Fruit fly (Drosophila melanogaster) whole organism, wandering third instar larva: ENCODE measurements around the gene mmy.
A peak's percentile ranks its signal among the peaks of the same experiment; 100 is the strongest.

Experiments
- Abd-B ChIP-seq: fragments of >200 bp; optimal IDR thresholded peaks from 2 replicates; lab custom pipeline; 2017; ENCODE audit warnings: missing biosample characterization, missing genetic modification characterization
- CG9705 ChIP-seq: fragments of 200-800 bp; sonication (Bioruptor generic); optimal IDR thresholded peaks from 2 replicates; lab custom pipeline; 2018; ENCODE audit warnings: missing biosample characterization, mild to moderate bottlenecking, missing genetic modification characterization
- CrebA ChIP-seq: fragments of 200-800 bp; sonication (Bioruptor generic); optimal IDR thresholded peaks from 2 replicates; lab custom pipeline; 2016; ENCODE audit warnings: missing biosample characterization, mild to moderate bottlenecking, missing genetic modification characterization, borderline replicate concordance
- Dif ChIP-seq: fragments of 200-275, 200-300 bp; sonication (Bioruptor generic); optimal IDR thresholded peaks from 2 replicates; lab custom pipeline; 2018; ENCODE audit warnings: missing biosample characterization, missing genetic modification characterization; ENCODE audit not compliant: partially characterized antibody
- GATAd ChIP-seq: sonication (Bioruptor generic); optimal IDR thresholded peaks from 2 replicates; lab custom pipeline; 2016; ENCODE audit warnings: missing biosample characterization, missing genetic modification characterization
- HLH106 ChIP-seq: fragments of 200-800 bp; optimal IDR thresholded peaks from 3 replicates; lab custom pipeline; 2019; ENCODE audit warnings: missing biosample characterization, mild to moderate bottlenecking, missing genetic modification characterization, moderate library complexity
- Hnf4 ChIP-seq: fragments of 200-800 bp; sonication (Bioruptor generic); optimal IDR thresholded peaks from 2 replicates; lab custom pipeline; 2016; ENCODE audit warnings: missing biosample characterization, mild to moderate bottlenecking, missing genetic modification characterization
- Hr78 ChIP-seq: fragments of >200 bp; optimal IDR thresholded peaks from 2 replicates; lab custom pipeline; 2017; ENCODE audit warnings: missing biosample characterization, missing genetic modification characterization
- Hr83 ChIP-seq: fragments of 200-300 bp; sonication (Bioruptor generic); optimal IDR thresholded peaks from 2 replicates; lab custom pipeline; 2016; ENCODE audit warnings: missing biosample characterization, mild to moderate bottlenecking, missing genetic modification characterization, moderate library complexity; ENCODE audit not compliant: poor library complexity, severe bottlenecking
- Jra ChIP-seq: sonication (Bioruptor generic); optimal IDR thresholded peaks from 2 replicates; lab custom pipeline; 2016; ENCODE audit warnings: missing biosample characterization, missing genetic modification characterization
- Myc ChIP-seq: fragments of >200 bp; optimal IDR thresholded peaks from 2 replicates; lab custom pipeline; 2017
- N ChIP-seq: fragments of >200 bp; optimal IDR thresholded peaks from 2 replicates; lab custom pipeline; 2018; ENCODE audit warnings: missing biosample characterization, missing external identifiers, missing genetic modification characterization
- OdsH ChIP-seq: fragments of 200-800 bp; sonication (Bioruptor generic); optimal IDR thresholded peaks from 2 replicates; lab custom pipeline; 2016; ENCODE audit warnings: missing biosample characterization, mild to moderate bottlenecking, missing genetic modification characterization
- Rel ChIP-seq, 2 experiments: fragments of 200-800 bp; sonication (Bioruptor generic) in 1 of 2; optimal IDR thresholded peaks; 2 replicates in 1 of 2; 3 replicates in 1 of 2; lab custom pipeline; 2016 to 2019; ENCODE audit warnings: mild to moderate bottlenecking in 2 of 2, missing biosample characterization in 2 of 2, missing genetic modification characterization in 2 of 2, moderate library complexity in 1 of 2
- Sp1 ChIP-seq: fragments of 200-800 bp; sonication (Bioruptor generic); optimal IDR thresholded peaks from 3 replicates; lab custom pipeline; 2019; ENCODE audit warnings: missing biosample characterization, mild to moderate bottlenecking, missing genetic modification characterization, moderate library complexity
- Vsx2 ChIP-seq: fragments of 200-300, 225-300 bp; sonication (Bioruptor generic); optimal IDR thresholded peaks from 2 replicates; lab custom pipeline; 2018; ENCODE audit warnings: missing biosample characterization, missing genetic modification characterization; ENCODE audit not compliant: partially characterized antibody
- br ChIP-seq: fragments of 200-800 bp; sonication (Bioruptor generic); optimal IDR thresholded peaks from 2 replicates; lab custom pipeline; 2016; ENCODE audit warnings: missing biosample characterization, missing genetic modification characterization
- brk ChIP-seq: fragments of 200-800 bp; sonication (Bioruptor generic); optimal IDR thresholded peaks from 2 replicates; lab custom pipeline; 2016; ENCODE audit warnings: missing biosample characterization, mild to moderate bottlenecking, missing genetic modification characterization
- dl ChIP-seq, 2 experiments: fragments of 175-275, 200-275 bp in 1 of 2; fragments of 200-275 bp in 1 of 2; sonication (Bioruptor generic); optimal IDR thresholded peaks; lab custom pipeline; 2018; ENCODE audit warnings: mild to moderate bottlenecking in 2 of 2, missing biosample characterization in 2 of 2, missing genetic modification characterization in 2 of 2, moderate library complexity in 2 of 2; ENCODE audit not compliant: partially characterized antibody in 2 of 2, insufficient read depth in 1 of 2
- dmrt93B ChIP-seq: fragments of 200-800 bp; sonication (Bioruptor generic); optimal IDR thresholded peaks from 2 replicates; lab custom pipeline; 2018; ENCODE audit warnings: missing biosample characterization, mild to moderate bottlenecking, missing genetic modification characterization
- dsf ChIP-seq: sonication (Bioruptor generic); optimal IDR thresholded peaks from 2 replicates; lab custom pipeline; 2016; ENCODE audit warnings: missing biosample characterization, missing genetic modification characterization, borderline replicate concordance
- foxo ChIP-seq, 2 experiments: fragments of 200-800 bp; sonication (Bioruptor generic); optimal IDR thresholded peaks; 2 replicates in 1 of 2; 3 replicates in 1 of 2; lab custom pipeline; 2016 to 2017; ENCODE audit warnings: missing biosample characterization in 2 of 2, missing genetic modification characterization in 2 of 2
- h ChIP-seq: fragments of 200-800 bp; sonication (Bioruptor generic); optimal IDR thresholded peaks from 3 replicates; lab custom pipeline; 2016; ENCODE audit warnings: missing biosample characterization, mild to moderate bottlenecking, missing genetic modification characterization
- jim ChIP-seq: fragments of 175-275, 200-325 bp; sonication (Bioruptor generic); optimal IDR thresholded peaks from 2 replicates; lab custom pipeline; 2016; ENCODE audit warnings: missing biosample characterization, mild to moderate bottlenecking, missing genetic modification characterization
- lola ChIP-seq: fragments of >200 bp; optimal IDR thresholded peaks from 2 replicates; lab custom pipeline; 2017; ENCODE audit warnings: missing biosample characterization, missing genetic modification characterization
- pan ChIP-seq: fragments of >200 bp; optimal IDR thresholded peaks from 2 replicates; lab custom pipeline; 2017
- psq ChIP-seq: fragments of 200-800 bp; sonication (Bioruptor generic); optimal IDR thresholded peaks from 3 replicates; lab custom pipeline; 2017; ENCODE audit warnings: missing biosample characterization, mild to moderate bottlenecking, missing genetic modification characterization, moderate library complexity
- rgr ChIP-seq: fragments of 200-800 bp; sonication (Bioruptor generic); optimal IDR thresholded peaks from 3 replicates; lab custom pipeline; 2016; ENCODE audit warnings: missing biosample characterization, mild to moderate bottlenecking, missing genetic modification characterization
- sage ChIP-seq: fragments of 200-800 bp; sonication (Bioruptor generic); optimal IDR thresholded peaks from 2 replicates; lab custom pipeline; 2016; ENCODE audit warnings: missing biosample characterization, mild to moderate bottlenecking, missing genetic modification characterization
- sv ChIP-seq: fragments of 200-800 bp; sonication (Bioruptor generic); optimal IDR thresholded peaks from 3 replicates; lab custom pipeline; 2016; ENCODE audit warnings: missing biosample characterization, missing genetic modification characterization
- tai ChIP-seq: sonication (Bioruptor generic); optimal IDR thresholded peaks from 2 replicates; lab custom pipeline; 2016; ENCODE audit warnings: missing biosample characterization, missing genetic modification characterization
- woc ChIP-seq: sonication (Bioruptor generic); optimal IDR thresholded peaks from 2 replicates; lab custom pipeline; 2016; ENCODE audit warnings: missing biosample characterization, mild to moderate bottlenecking, missing genetic modification characterization

Gene mmy

dm6 chr2L:6464780-6465179 is 8.9 kb downstream of the mmy start:
- TF ChIP-seq Hr83 (GFP tag; lab: Kevin White, UChicago) (peak; percentile 65), rgr (GFP tag; lab: Kevin White, UChicago) (peak; percentile 41), h (peak; percentile 51), CG9705 (peak; percentile 27), OdsH (GFP tag; lab: Kevin White, UChicago) (peak; percentile 51), pan (lab: Kevin White, UChicago) (no peak), dl (GFP tag; optimal IDR thresholded peaks at IDR 0.05; lab: Kevin White, UChicago; ENCODE audit: insufficient read depth in 1 of 2, partially characterized antibody in 2 of 2) (no peak), br (GFP tag; lab: Kevin White, UChicago) (peak; percentile 18), HLH106 (tag; lab: Kevin White, UChicago) (peak; percentile 16), Sp1 (peak; percentile 34), brk (peak; percentile 30), Vsx2 (GFP tag; lab: Kevin White, UChicago) (no peak)

DNA sequence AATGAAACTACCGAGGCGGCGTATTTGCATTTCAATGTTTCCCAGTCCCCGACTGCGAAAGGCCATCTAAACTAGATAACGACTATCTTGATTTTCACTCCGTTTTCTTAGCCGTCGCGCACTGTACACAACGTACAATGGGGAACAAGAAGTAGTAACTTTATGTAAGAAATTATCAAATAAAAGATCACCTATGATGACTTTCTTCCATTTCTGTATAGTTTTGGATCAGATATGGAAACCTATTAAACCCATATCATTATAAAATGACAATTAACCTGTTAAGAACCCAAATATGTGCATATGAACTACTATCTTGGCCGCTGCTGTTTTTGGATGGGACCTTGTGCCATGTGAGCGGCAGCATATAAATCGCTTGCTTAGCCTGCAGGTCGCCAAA is 9.4 kb downstream of the mmy start:
- TF ChIP-seq foxo (GFP tag; optimal IDR thresholded peaks at IDR 0.05; lab: Kevin White, UChicago) (peak in 1 of 2 experiments; percentile 0), Jra (no peak)

dm6 chr2L:6463392-6463791 is 10.3 kb downstream of the mmy start:
- no peak for TF ChIP-seq psq
- TF ChIP-seq rgr (GFP tag; lab: Kevin White, UChicago) = no peak
- no peak for TF ChIP-seq Rel (GFP tag; optimal IDR thresholded peaks at IDR 0.05; lab: Kevin White, UChicago)
- TF ChIP-seq Rel (tag; optimal IDR thresholded peaks at IDR 0.05; lab: Kevin White, UChicago) = no peak
- TF ChIP-seq Abd-B = no peak
- TF ChIP-seq Myc (lab: Kevin White, UChicago) = no peak
- TF ChIP-seq Hr78 (GFP tag; lab: Kevin White, UChicago) = no peak
- no peak for TF ChIP-seq Dif (GFP tag; lab: Kevin White, UChicago)
- TF ChIP-seq h = no peak
- no peak for TF ChIP-seq sv (GFP tag; lab: Kevin White, UChicago)
- no peak for TF ChIP-seq woc (GFP tag; lab: Kevin White, UChicago)
- TF ChIP-seq CrebA (GFP tag; lab: Kevin White, UChicago) = no peak
- no peak for TF ChIP-seq HLH106 (tag; lab: Kevin White, UChicago)
- no peak for TF ChIP-seq pan (lab: Kevin White, UChicago)
- TF ChIP-seq jim (GFP tag; lab: Kevin White, UChicago) = no peak
- TF ChIP-seq GATAd = no peak
- TF ChIP-seq tai (GFP tag; lab: Kevin White, UChicago) = no peak
- no peak for TF ChIP-seq Hnf4 (GFP tag; lab: Kevin White, UChicago)
- TF ChIP-seq sage (GFP tag; lab: Kevin White, UChicago) = no peak
- TF ChIP-seq, all 38 proteins: peak for 0

DNA sequence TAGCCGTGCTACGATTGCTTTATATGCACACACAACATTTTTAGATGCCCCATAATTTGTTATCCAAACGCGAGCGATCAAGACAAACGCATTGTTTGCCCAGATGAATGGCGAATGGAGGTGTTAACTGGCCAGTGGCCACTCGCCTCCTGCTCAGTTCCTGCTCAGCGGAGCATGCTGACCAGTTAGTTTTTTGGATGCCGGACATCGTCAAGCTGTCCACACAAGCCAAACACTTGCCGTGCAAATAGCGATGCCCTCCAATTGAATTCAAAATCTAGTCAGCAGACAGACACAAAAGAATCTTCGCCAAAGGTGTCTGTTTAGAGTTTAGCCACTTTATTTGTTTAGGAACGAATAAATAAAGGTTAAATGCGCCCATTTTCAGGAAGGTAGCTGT is 11.4 kb downstream of the mmy start:
- TF ChIP-seq Abd-B (no peak), N (GFP tag; lab: Kevin White, UChicago) (no peak), woc (GFP tag; lab: Kevin White, UChicago) (no peak), dmrt93B (GFP tag; lab: Kevin White, UChicago) (no peak), CrebA (GFP tag; lab: Kevin White, UChicago) (no peak), CG9705 (no peak), Hr78 (GFP tag; lab: Kevin White, UChicago) (no peak), pan (lab: Kevin White, UChicago) (no peak), lola (no peak), Sp1 (no peak), Jra (no peak), dsf (GFP tag; lab: Kevin White, UChicago) (no peak), HLH106 (tag; lab: Kevin White, UChicago) (no peak), tai (GFP tag; lab: Kevin White, UChicago) (no peak), psq (no peak), Hr83 (GFP tag; lab: Kevin White, UChicago) (no peak), Dif (GFP tag; lab: Kevin White, UChicago) (no peak)
